Worm (Caenorhabditis elegans) whole organism, L1 larva: ENCODE measurements around the gene B0281.6.

Source experiments
- C16A3.4 ChIP-seq: fragments of 150-350 bp; optimal IDR thresholded peaks from 2 replicates; lab custom pipeline; 2014; ENCODE audit warnings: missing biosample characterization, missing genetic modification characterization
- aha-1 ChIP-seq: fragments of 150-350 bp; optimal IDR thresholded peaks from 2 replicates; lab custom pipeline; 2014; ENCODE audit warnings: missing biosample characterization, missing genetic modification characterization
- blmp-1 ChIP-seq: fragments of 150-350 bp; optimal IDR thresholded peaks from 2 replicates; lab custom pipeline; 2014; ENCODE audit warnings: missing biosample characterization, missing genetic modification characterization
- ceh-82 ChIP-seq, 3 experiments: fragments of 150-350 bp in 1 of 3; sonication (generic microtip) in 2 of 3; optimal IDR thresholded peaks; 2 replicates each; lab custom pipeline; 2014 to 2017; ENCODE audit warnings: missing biosample characterization in 3 of 3, missing genetic modification characterization in 3 of 3
- ceh-88 ChIP-seq: fragments of 200-800 bp; sonication (Bioruptor generic); IDR thresholded peaks from 2 replicates; pipeline ENCODE4 v1.3.6; 2022; ENCODE audit warnings: missing genetic modification characterization, missing compliant biosample characterization
- dpl-1 ChIP-seq, 3 experiments: fragments of 150-350 bp in 2 of 3; sonication (generic microtip) in 1 of 3; optimal IDR thresholded peaks; 2 replicates each; lab custom pipeline; 2014 to 2017; ENCODE audit warnings: missing biosample characterization in 3 of 3, missing genetic modification characterization in 3 of 3, missing genetic modification reagents in 3 of 3
- efl-1 ChIP-seq, 4 experiments: fragments of 150-350 bp; optimal IDR thresholded peaks in 3 of 4; peaks in 1 of 4; 1 replicate in 1 of 4; 2 replicates in 3 of 4; lab custom pipeline; 2014; ENCODE audit warnings: missing biosample characterization in 2 of 4, missing genetic modification characterization in 2 of 4, missing genetic modification reagents in 2 of 4
- efl-3 ChIP-seq: fragments of 200-800 bp; sonication (Bioruptor generic); optimal IDR thresholded peaks from 2 replicates; lab custom pipeline; 2018; ENCODE audit warnings: mild to moderate bottlenecking, missing genetic modification characterization, missing compliant biosample characterization
- egl-27 ChIP-seq, 2 experiments: fragments of 150-350 bp in 1 of 2; sonication (generic microtip); optimal IDR thresholded peaks; 3 replicates each; lab custom pipeline; 2017 to 2018; ENCODE audit warnings: missing biosample characterization in 2 of 2, missing genetic modification characterization in 2 of 2, missing genetic modification reagents in 2 of 2
- elt-2 ChIP-seq: sonication (generic microtip); optimal IDR thresholded peaks from 2 replicates; lab custom pipeline; 2016; ENCODE audit warnings: missing genetic modification characterization, mild to moderate bottlenecking, inconsistent platforms, missing compliant biosample characterization, missing genetic modification reagents
- fkh-4 ChIP-seq: sonication (generic microtip); optimal IDR thresholded peaks from 2 replicates; lab custom pipeline; 2016; ENCODE audit warnings: missing compliant biosample characterization, missing genetic modification characterization, borderline replicate concordance
- fkh-8 ChIP-seq: sonication (generic microtip); optimal IDR thresholded peaks from 2 replicates; lab custom pipeline; 2016; ENCODE audit warnings: mild to moderate bottlenecking, missing genetic modification characterization, missing compliant biosample characterization
- fos-1 ChIP-seq: fragments of 150-350 bp; optimal IDR thresholded peaks from 2 replicates; lab custom pipeline; 2014; ENCODE audit warnings: missing biosample characterization, missing genetic modification characterization
- irx-1 ChIP-seq: sonication (generic microtip); optimal IDR thresholded peaks from 2 replicates; lab custom pipeline; 2016; ENCODE audit warnings: missing genetic modification characterization, missing compliant biosample characterization
- jun-1 ChIP-seq: fragments of 150-350 bp; optimal IDR thresholded peaks from 2 replicates; lab custom pipeline; 2014; ENCODE audit warnings: missing biosample characterization, missing genetic modification reagents, missing genetic modification characterization
- lin-14 ChIP-seq: fragments of 200-800 bp; sonication (Bioruptor generic); optimal IDR thresholded peaks from 2 replicates; lab custom pipeline; 2018; ENCODE audit warnings: mild to moderate bottlenecking, missing genetic modification characterization, moderate library complexity, missing compliant biosample characterization
- lin-15B ChIP-seq: fragments of 150-350 bp; sonication (generic microtip); optimal IDR thresholded peaks from 3 replicates; lab custom pipeline; 2014; ENCODE audit warnings: missing biosample characterization, missing genetic modification characterization
- lin-35 ChIP-seq, 2 experiments: fragments of 150-350 bp; optimal IDR thresholded peaks; 2 replicates each; lab custom pipeline; 2014; ENCODE audit warnings: missing biosample characterization in 2 of 2, missing genetic modification characterization in 2 of 2, missing genetic modification reagents in 2 of 2
- lin-39 ChIP-seq: fragments of 150-350 bp; optimal IDR thresholded peaks from 2 replicates; lab custom pipeline; 2014; ENCODE audit warnings: missing biosample characterization, missing genetic modification reagents, missing genetic modification characterization
- lir-3 ChIP-seq: sonication (generic microtip); optimal IDR thresholded peaks from 2 replicates; lab custom pipeline; 2016; ENCODE audit warnings: mild to moderate bottlenecking, missing genetic modification characterization, moderate library complexity, missing compliant biosample characterization; ENCODE audit not compliant: poor library complexity
- lsy-2 ChIP-seq, 2 experiments: fragments of 150-350 bp; optimal IDR thresholded peaks; 2 replicates each; lab custom pipeline; 2014; ENCODE audit warnings: missing biosample characterization in 2 of 2, missing genetic modification characterization in 2 of 2
- mdl-1 ChIP-seq, 2 experiments: fragments of 150-350 bp; optimal IDR thresholded peaks; 2 replicates each; lab custom pipeline; 2014 to 2017; ENCODE audit warnings: missing biosample characterization in 2 of 2, missing genetic modification characterization in 2 of 2, inconsistent platforms in 1 of 2
- mep-1 ChIP-seq: fragments of 150-350 bp; optimal IDR thresholded peaks from 2 replicates; lab custom pipeline; 2014; ENCODE audit warnings: missing biosample characterization, missing genetic modification characterization
- nhr-11 ChIP-seq: fragments of 150-350 bp; optimal IDR thresholded peaks from 2 replicates; lab custom pipeline; 2014; ENCODE audit warnings: missing biosample characterization, missing genetic modification characterization
- nhr-12 ChIP-seq: sonication (generic microtip); optimal IDR thresholded peaks from 2 replicates; lab custom pipeline; 2017; ENCODE audit warnings: missing biosample characterization, missing genetic modification characterization
- nhr-19 ChIP-seq: fragments of 200-800 bp; sonication (Bioruptor generic); conservative IDR thresholded peaks from 2 replicates; pipeline ENCODE4 v1.3.6; 2022; ENCODE audit warnings: missing genetic modification characterization, missing compliant biosample characterization
- nhr-237 ChIP-seq: fragments of 150-350 bp; optimal IDR thresholded peaks from 2 replicates; lab custom pipeline; 2014; ENCODE audit warnings: missing biosample characterization, missing genetic modification characterization
- nhr-28 ChIP-seq: fragments of 150-350 bp; optimal IDR thresholded peaks from 2 replicates; lab custom pipeline; 2014; ENCODE audit warnings: missing biosample characterization, missing genetic modification characterization
- nhr-76 ChIP-seq: sonication (generic microtip); optimal IDR thresholded peaks from 2 replicates; lab custom pipeline; 2017; ENCODE audit warnings: missing biosample characterization, missing genetic modification characterization
- nhr-77 ChIP-seq: fragments of 150-350 bp; optimal IDR thresholded peaks from 2 replicates; lab custom pipeline; 2014; ENCODE audit warnings: missing biosample characterization, missing genetic modification characterization
- nhr-85 ChIP-seq: sonication (generic microtip); peaks from one replicate; lab custom pipeline; 2016; ENCODE audit warnings: missing genetic modification characterization, inconsistent platforms, missing compliant biosample characterization
- pax-3 ChIP-seq: fragments of 200-800 bp; sonication (Bioruptor generic); optimal IDR thresholded peaks from 2 replicates; lab custom pipeline; 2018; ENCODE audit warnings: mild to moderate bottlenecking, missing genetic modification characterization, moderate library complexity, missing compliant biosample characterization
- rnt-1 ChIP-seq: sonication (generic microtip); optimal IDR thresholded peaks from 2 replicates; lab custom pipeline; 2016; ENCODE audit warnings: mild to moderate bottlenecking, missing genetic modification characterization, moderate library complexity, missing compliant biosample characterization
- snu-23 ChIP-seq: sonication (generic microtip); optimal IDR thresholded peaks from 2 replicates; lab custom pipeline; 2016; ENCODE audit warnings: missing genetic modification characterization, missing compliant biosample characterization
- tbx-2 ChIP-seq: sonication (generic microtip); optimal IDR thresholded peaks from 2 replicates; lab custom pipeline; 2016; ENCODE audit warnings: missing genetic modification characterization, missing compliant biosample characterization
- unc-130 ChIP-seq: fragments of 150-350 bp; optimal IDR thresholded peaks from 2 replicates; lab custom pipeline; 2017; ENCODE audit warnings: missing biosample characterization, missing genetic modification characterization, inconsistent platforms
- unc-62 ChIP-seq: fragments of 150-350 bp; optimal IDR thresholded peaks from 2 replicates; lab custom pipeline; 2014; ENCODE audit warnings: missing biosample characterization, missing genetic modification reagents, missing genetic modification characterization
- unc-86 ChIP-seq: sonication (generic microtip); optimal IDR thresholded peaks from 2 replicates; lab custom pipeline; 2016; ENCODE audit warnings: missing genetic modification characterization, missing compliant biosample characterization
- ztf-11 ChIP-seq, 2 experiments: sonication (generic microtip); optimal IDR thresholded peaks; 2 replicates each; lab custom pipeline; 2016 to 2017; ENCODE audit warnings: missing genetic modification characterization in 2 of 2, missing biosample characterization in 1 of 2, missing compliant biosample characterization in 1 of 2

Gene B0281.6

DNA sequence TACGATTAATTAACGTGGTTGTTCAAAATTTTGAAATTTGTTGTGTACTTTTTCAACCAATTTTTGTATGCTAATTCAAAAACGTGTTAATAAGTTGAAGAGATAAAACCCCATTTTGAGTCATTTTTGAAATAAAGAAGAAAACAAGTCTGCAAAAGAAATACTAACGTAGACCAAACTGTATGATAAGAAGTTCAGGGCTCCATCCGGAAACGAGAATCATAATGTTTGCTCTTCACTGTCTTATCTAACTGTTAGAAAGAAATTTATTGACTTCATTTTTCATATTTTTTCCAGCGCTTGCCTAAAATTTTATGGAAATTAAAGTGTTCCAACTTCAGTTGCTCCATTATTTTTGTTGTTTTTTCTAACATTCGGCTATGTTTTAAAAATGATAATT is 3.3 kb upstream of the B0281.6 start:
- TF ChIP-seq tbx-2 (tag; lab: Kevin White, UChicago) (no peak), C16A3.4 (tag; lab: Kevin White, UChicago) (no peak), fkh-4 (tag; lab: Kevin White, UChicago) (no peak), efl-1 (optimal IDR thresholded peaks at IDR 0.05; lab: Kevin White, UChicago) (no peak), efl-1 (GFP tag; optimal IDR thresholded peaks at IDR 0.05 in 1 of 2; lab: Kevin White, UChicago) (peak in 1 of 2 experiments; percentile 85), ceh-82 (tag; optimal IDR thresholded peaks at IDR 0.05; lab: Kevin White, UChicago) (no peak), unc-130 (tag; lab: Kevin White, UChicago) (no peak), elt-2 (peak; percentile 58), ztf-11 (tag; optimal IDR thresholded peaks at IDR 0.05; lab: Kevin White, UChicago) (no peak), efl-3 (no peak), aha-1 (no peak)

DNA sequence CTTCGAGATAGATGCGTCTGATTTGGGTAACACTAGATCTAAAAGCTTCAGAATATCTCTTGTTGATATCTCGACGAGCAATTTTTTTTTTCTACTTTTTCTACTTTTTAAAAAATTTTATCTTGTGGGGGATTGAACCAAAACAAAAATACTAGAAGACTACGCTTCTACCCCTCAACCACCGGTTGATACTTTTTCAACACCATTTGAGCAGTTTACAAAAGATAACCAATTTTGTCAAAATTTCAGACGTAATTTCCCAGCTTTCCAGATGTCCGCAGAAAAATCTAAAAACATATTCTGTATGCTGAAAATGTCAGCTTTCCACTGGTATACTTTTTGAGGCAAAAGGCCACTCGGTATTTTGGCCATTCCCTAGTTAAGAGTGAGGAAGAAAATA is 2.3 kb upstream of the B0281.6 start:
- no peak for TF ChIP-seq lsy-2 (tag; optimal IDR thresholded peaks at IDR 0.05; lab: Kevin White, UChicago)
- TF ChIP-seq mep-1: no peak
- no peak for TF ChIP-seq aha-1
- TF ChIP-seq fos-1 (tag; lab: Kevin White, UChicago): no peak
- TF ChIP-seq nhr-28 (tag; lab: Kevin White, UChicago): no peak
- TF ChIP-seq nhr-237 (tag; lab: Kevin White, UChicago): no peak
- no peak for TF ChIP-seq nhr-12 (tag; lab: Kevin White, UChicago)
- no peak for TF ChIP-seq nhr-77 (tag; lab: Kevin White, UChicago)
- no peak for TF ChIP-seq lin-14 (GFP tag; lab: Kevin White, UChicago)
- no peak for TF ChIP-seq egl-27 (tag; optimal IDR thresholded peaks at IDR 0.05; lab: Kevin White, UChicago)
- no peak for TF ChIP-seq unc-86 (tag; lab: Kevin White, UChicago)
- no peak for TF ChIP-seq irx-1 (tag; lab: Kevin White, UChicago)
- TF ChIP-seq jun-1 (tag; lab: Kevin White, UChicago): no peak
- no peak for TF ChIP-seq nhr-11
- TF ChIP-seq ceh-88 (GFP tag; lab: Robert Waterston, UW): no peak
- no peak for TF ChIP-seq lin-15B (tag; lab: Kevin White, UChicago)
- no peak for TF ChIP-seq blmp-1 (tag; lab: Kevin White, UChicago)
- no peak for TF ChIP-seq nhr-19
- no peak for TF ChIP-seq mdl-1 (tag; optimal IDR thresholded peaks at IDR 0.05; lab: Kevin White, UChicago)

DNA sequence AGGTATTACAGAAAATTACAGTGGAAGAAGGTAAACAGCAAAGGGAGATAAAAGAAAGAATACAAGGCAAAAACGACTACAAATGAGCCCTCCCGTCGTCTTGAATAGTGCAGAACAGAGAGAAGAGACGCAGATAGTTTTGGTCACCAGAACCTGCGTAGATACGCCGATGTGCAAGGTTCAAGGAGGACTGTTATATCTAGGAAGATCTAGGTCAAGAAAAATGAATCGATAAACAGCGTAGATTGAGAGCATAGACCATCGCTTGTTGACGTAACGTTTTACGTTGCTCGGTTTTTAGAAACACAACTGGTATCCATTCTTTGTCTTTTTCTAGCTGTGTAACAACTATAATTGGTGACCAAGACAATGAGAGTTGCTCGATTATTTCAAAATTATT is 1.4 kb downstream of the B0281.6 start, which contains the start of gene B0281.5:
Gene B0281.5, minus strand, starts transcription at position 101 of the 400 bp plus-strand sequence.
- TF ChIP-seq nhr-85 (tag; lab: Kevin White, UChicago) (no peak), pax-3 (tag; lab: Kevin White, UChicago) (no peak), dpl-1 (GFP tag; optimal IDR thresholded peaks at IDR 0.05; lab: Kevin White, UChicago) (no peak), lir-3 (tag; lab: Kevin White, UChicago) (no peak), mdl-1 (tag; optimal IDR thresholded peaks at IDR 0.05; lab: Kevin White, UChicago) (no peak), lin-35 (GFP tag; optimal IDR thresholded peaks at IDR 0.05; lab: Kevin White, UChicago) (no peak), snu-23 (GFP tag; lab: Kevin White, UChicago) (no peak), nhr-11 (no peak), rnt-1 (tag; lab: Kevin White, UChicago) (no peak), nhr-76 (tag; lab: Kevin White, UChicago) (no peak), nhr-77 (tag; lab: Kevin White, UChicago) (no peak), tbx-2 (tag; lab: Kevin White, UChicago) (no peak)
- TF ChIP-seq, all 84 proteins: peak for 0

DNA sequence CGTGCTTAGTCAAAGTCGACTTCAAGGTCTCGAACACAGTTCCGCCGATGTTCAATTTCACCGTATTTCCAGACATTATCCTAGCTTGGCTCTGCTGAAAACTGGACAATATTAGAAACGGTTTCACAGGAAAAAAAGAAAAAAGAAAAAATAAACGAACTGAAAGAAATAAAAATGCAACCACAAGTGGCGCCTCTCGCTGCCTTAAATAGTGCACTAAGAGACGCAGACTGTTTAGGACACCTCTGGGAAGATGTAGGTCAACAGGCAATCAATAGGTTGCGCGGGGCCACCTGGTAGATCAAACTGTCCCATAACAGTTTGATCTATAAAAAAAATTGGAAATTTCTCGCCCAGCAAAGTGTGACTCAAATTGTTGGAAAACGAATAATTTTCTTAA is 3.5 kb downstream of the B0281.6 start, which contains the start of gene B0281.4:
Gene B0281.4, minus strand, starts transcription at position 101 of the 400 bp plus-strand sequence.
- TF ChIP-seq C16A3.4 (tag; lab: Kevin White, UChicago) (no peak), lin-39 (tag; lab: Kevin White, UChicago) (no peak), nhr-237 (tag; lab: Kevin White, UChicago) (no peak), unc-62 (no peak), fkh-8 (tag; lab: Kevin White, UChicago) (no peak), lin-14 (GFP tag; lab: Kevin White, UChicago) (no peak)
